Fruit fly (Drosophila melanogaster) whole organism, prepupa: ENCODE results near the gene wit.

Experiments
- Blimp-1 ChIP-seq: fragments of 200-800 bp; sonication (Bioruptor generic); optimal IDR thresholded peaks from 3 replicates; lab custom pipeline; 2017; ENCODE audit warnings: missing biosample characterization, missing genetic modification characterization, mild to moderate bottlenecking, moderate library complexity, missing genetic modification reagents
- CG10631 ChIP-seq: fragments of 200-800 bp; sonication (Bioruptor generic); optimal IDR thresholded peaks from 2 replicates; lab custom pipeline; 2016; ENCODE audit warnings: missing biosample characterization, missing genetic modification characterization
- CG15336 ChIP-seq: fragments of 200-800 bp; sonication (Bioruptor generic); IDR thresholded peaks from 2 replicates; pipeline ENCODE4 v1.3.6; 2022; ENCODE audit warnings: missing biosample characterization, missing genetic modification characterization
- CG16779 ChIP-seq: fragments of 200-800 bp; sonication (Bioruptor generic); optimal IDR thresholded peaks from 3 replicates; lab custom pipeline; 2017; ENCODE audit warnings: missing biosample characterization, mild to moderate bottlenecking, missing genetic modification characterization
- CG3032 ChIP-seq: fragments of 200-800 bp; optimal IDR thresholded peaks from 2 replicates; lab custom pipeline; 2019; ENCODE audit warnings: missing biosample characterization, mild to moderate bottlenecking, missing genetic modification characterization, moderate library complexity
- CG31627 ChIP-seq: fragments of 200-800 bp; sonication (Bioruptor generic); optimal IDR thresholded peaks from 3 replicates; lab custom pipeline; 2016; ENCODE audit warnings: missing biosample characterization, missing genetic modification characterization
- CG32006 ChIP-seq: fragments of 200-800 bp; sonication (Bioruptor generic); optimal IDR thresholded peaks from 3 replicates; lab custom pipeline; 2017; ENCODE audit warnings: missing biosample characterization, mild to moderate bottlenecking, missing genetic modification characterization
- CG3919 ChIP-seq: fragments of 200-800 bp; sonication (Bioruptor generic); optimal IDR thresholded peaks from 3 replicates; lab custom pipeline; 2016; ENCODE audit warnings: missing biosample characterization, missing genetic modification characterization
- CG4318 ChIP-seq: fragments of 200-800 bp; sonication (Bioruptor generic); optimal IDR thresholded peaks from 3 replicates; lab custom pipeline; 2017; ENCODE audit warnings: missing biosample characterization, mild to moderate bottlenecking, missing genetic modification characterization
- CG6276 ChIP-seq: fragments of 200-800 bp; sonication (Bioruptor generic); optimal IDR thresholded peaks from 2 replicates; lab custom pipeline; 2017; ENCODE audit warnings: missing biosample characterization, mild to moderate bottlenecking, missing genetic modification characterization
- CG6808 ChIP-seq: fragments of 200-800 bp; sonication (Bioruptor generic); optimal IDR thresholded peaks from 3 replicates; lab custom pipeline; 2017; ENCODE audit warnings: missing biosample characterization, missing genetic modification characterization, mild to moderate bottlenecking, moderate library complexity, missing genetic modification reagents
- CG6854 ChIP-seq: fragments of 200-800 bp; sonication (Bioruptor generic); optimal IDR thresholded peaks from 2 replicates; lab custom pipeline; 2017; ENCODE audit warnings: missing biosample characterization, mild to moderate bottlenecking, missing genetic modification characterization
- CG8119 ChIP-seq: fragments of 200-800 bp; sonication (Bioruptor generic); IDR thresholded peaks from 3 replicates; pipeline ENCODE4 v1.3.6; 2022; ENCODE audit warnings: missing biosample characterization, missing genetic modification characterization
- CG8319 ChIP-seq: fragments of 200-800 bp; sonication (Bioruptor generic); optimal IDR thresholded peaks from 3 replicates; lab custom pipeline; 2016; ENCODE audit warnings: missing biosample characterization, missing genetic modification characterization
- CG9139 ChIP-seq: fragments of 200-800 bp; sonication (Bioruptor generic); optimal IDR thresholded peaks from 3 replicates; lab custom pipeline; 2017; ENCODE audit warnings: missing biosample characterization, mild to moderate bottlenecking, missing genetic modification characterization
- Ets21C ChIP-seq: fragments of 200-800 bp; sonication (Bioruptor generic); optimal IDR thresholded peaks from 3 replicates; lab custom pipeline; 2016; ENCODE audit warnings: missing biosample characterization, missing genetic modification characterization
- Ets96B ChIP-seq: fragments of 200-800 bp; optimal IDR thresholded peaks from 2 replicates; lab custom pipeline; 2019; ENCODE audit warnings: missing biosample characterization, mild to moderate bottlenecking, missing genetic modification characterization, moderate library complexity
- Gug ChIP-seq: fragments of 200-800 bp; sonication (Bioruptor generic); IDR thresholded peaks from 2 replicates; pipeline ENCODE4 v1.3.6; 2022; ENCODE audit warnings: missing biosample characterization, missing genetic modification characterization
- Hr38 ChIP-seq: sonication (Bioruptor generic); optimal IDR thresholded peaks from 2 replicates; lab custom pipeline; 2016; ENCODE audit warnings: missing biosample characterization, missing genetic modification characterization
- Hr39 ChIP-seq: fragments of 200-800 bp; sonication (Bioruptor generic); optimal IDR thresholded peaks from 2 replicates; lab custom pipeline; 2016; ENCODE audit warnings: missing biosample characterization, missing genetic modification characterization
- Met ChIP-seq: fragments of 200-800 bp; sonication (Bioruptor generic); optimal IDR thresholded peaks from 3 replicates; lab custom pipeline; 2016; ENCODE audit warnings: missing biosample characterization, missing genetic modification characterization
- Sox102F ChIP-seq: fragments of 200-800 bp; sonication (Bioruptor generic); optimal IDR thresholded peaks from 2 replicates; lab custom pipeline; 2016; ENCODE audit warnings: missing biosample characterization, mild to moderate bottlenecking, missing genetic modification characterization
- Sox14 ChIP-seq: fragments of 200-800 bp; sonication (Bioruptor generic); optimal IDR thresholded peaks from 3 replicates; lab custom pipeline; 2016; ENCODE audit warnings: missing biosample characterization, missing genetic modification characterization
- dac ChIP-seq: fragments of 200-800 bp; sonication (Bioruptor generic); optimal IDR thresholded peaks from 2 replicates; lab custom pipeline; 2017; ENCODE audit warnings: missing biosample characterization, mild to moderate bottlenecking, missing genetic modification characterization
- dsx ChIP-seq: fragments of 200-800 bp; optimal IDR thresholded peaks from 3 replicates; lab custom pipeline; 2019; ENCODE audit warnings: missing biosample characterization, mild to moderate bottlenecking, missing genetic modification characterization, moderate library complexity; ENCODE audit not compliant: poor library complexity, severe bottlenecking
- esn ChIP-seq: fragments of 200-800 bp; sonication (Bioruptor generic); optimal IDR thresholded peaks from 2 replicates; lab custom pipeline; 2016; ENCODE audit warnings: missing biosample characterization, mild to moderate bottlenecking, missing genetic modification characterization, moderate library complexity
- fd59A ChIP-seq: fragments of 200-800 bp; sonication (Bioruptor generic); optimal IDR thresholded peaks from 2 replicates; lab custom pipeline; 2017; ENCODE audit warnings: missing biosample characterization, mild to moderate bottlenecking, missing genetic modification characterization, missing genetic modification reagents
- fd85E ChIP-seq: fragments of 200-800 bp; sonication (Bioruptor generic); optimal IDR thresholded peaks from 3 replicates; lab custom pipeline; 2016; ENCODE audit warnings: missing biosample characterization, missing genetic modification characterization
- lz ChIP-seq: fragments of 200-800 bp; sonication (Bioruptor generic); optimal IDR thresholded peaks from 3 replicates; lab custom pipeline; 2016; ENCODE audit warnings: missing biosample characterization, missing genetic modification characterization
- net ChIP-seq: fragments of 200-800 bp; sonication (Bioruptor generic); optimal IDR thresholded peaks from 3 replicates; lab custom pipeline; 2016; ENCODE audit warnings: missing biosample characterization, missing genetic modification characterization
- salr ChIP-seq, 2 experiments: fragments of 200-800 bp; sonication (Bioruptor generic); optimal IDR thresholded peaks; 3 replicates each; lab custom pipeline; 2016 to 2018; ENCODE audit warnings: missing biosample characterization in 2 of 2, missing genetic modification characterization in 2 of 2, mild to moderate bottlenecking in 1 of 2
- spab ChIP-seq: fragments of 200-800 bp; sonication (Bioruptor generic); optimal IDR thresholded peaks from 2 replicates; lab custom pipeline; 2017; ENCODE audit warnings: missing biosample characterization, mild to moderate bottlenecking, missing genetic modification characterization, missing genetic modification reagents
- svp ChIP-seq: fragments of 200-800 bp; sonication (Bioruptor generic); peaks from one replicate; lab custom pipeline; 2016; ENCODE audit warnings: missing biosample characterization, missing genetic modification characterization

Gene wit

DNA sequence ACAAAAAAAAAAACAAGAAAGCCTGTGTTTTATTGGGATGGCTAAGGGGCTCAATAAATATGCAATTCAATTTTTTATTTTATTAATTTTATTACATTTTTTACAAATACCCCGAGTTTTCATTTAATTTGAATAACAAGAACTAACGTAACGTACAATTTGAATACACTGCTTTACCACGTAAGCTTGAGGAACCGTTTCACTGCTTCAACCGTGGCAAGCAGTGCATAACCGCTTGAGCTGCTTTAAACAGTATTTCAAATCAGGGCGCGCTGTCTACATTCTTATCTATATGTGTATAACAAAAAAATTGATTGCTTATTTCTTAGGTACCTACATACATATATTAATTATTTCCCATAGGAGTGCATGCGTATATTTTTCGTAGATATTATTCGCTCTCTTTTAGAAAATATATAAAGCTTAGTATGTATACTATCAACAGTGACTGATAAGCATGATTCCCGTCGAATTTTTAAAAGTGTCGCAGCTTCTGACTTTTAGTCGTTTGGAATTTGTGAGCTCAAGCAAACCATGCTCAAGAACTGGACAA, 21.3 kb upstream of the wit start, which contains the start of gene CG14990:
CG14990 (plus strand) TSS at position 503 of the 553 bp plus-strand sequence.
- TF ChIP-seq salr (GFP tag; optimal IDR thresholded peaks at IDR 0.05; lab: Kevin White, UChicago) (no peak), svp (GFP tag; lab: Kevin White, UChicago) (no peak), Ets96B (tag; lab: Kevin White, UChicago) (no peak), CG8119 (GFP tag; lab: Robert Waterston, UW) (no peak), CG3032 (no peak), CG4318 (GFP tag; lab: Kevin White, UChicago) (no peak), Hr39 (GFP tag; lab: Kevin White, UChicago) (no peak), Ets21C (GFP tag; lab: Kevin White, UChicago) (no peak), fd85E (GFP tag; lab: Kevin White, UChicago) (no peak), spab (no peak), Sox102F (no peak), net (GFP tag; lab: Kevin White, UChicago) (no peak), CG6808 (GFP tag; lab: Kevin White, UChicago) (no peak), esn (GFP tag; lab: Kevin White, UChicago) (no peak), Sox14 (GFP tag; lab: Kevin White, UChicago) (no peak), CG16779 (tag; lab: Kevin White, UChicago) (no peak), Hr38 (no peak), Blimp-1 (GFP tag; lab: Kevin White, UChicago) (no peak)
- TF ChIP-seq, all 60 proteins: peak for 0

DNA sequence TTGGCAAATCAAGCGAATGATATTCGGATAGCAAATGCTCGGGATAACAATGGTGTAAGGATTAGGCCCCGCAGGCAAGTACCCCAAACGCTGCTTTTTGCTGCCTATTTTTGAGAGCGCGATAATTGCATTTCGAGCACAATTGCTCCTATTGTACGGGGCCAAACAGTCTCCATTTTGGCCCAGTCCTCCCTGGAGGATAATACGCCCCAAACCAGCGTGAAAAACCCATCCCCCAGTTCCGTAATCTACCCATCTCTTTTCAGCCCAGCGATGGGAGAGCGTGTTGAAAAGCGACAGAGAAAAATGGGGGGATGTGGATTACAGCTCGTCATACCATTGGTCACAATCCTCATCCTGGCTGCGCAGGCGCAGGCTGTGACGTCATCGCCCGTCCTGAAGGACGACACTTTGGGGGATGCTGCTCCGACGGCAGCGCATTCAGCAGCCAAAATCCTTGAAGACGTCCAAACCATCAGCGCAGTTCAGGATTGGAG, 17.2 kb upstream of the wit start, which contains the start of gene Gad1:
Gad1 (minus strand) TSS at position 51 of the 497 bp plus-strand sequence.
- TF ChIP-seq CG6854 (GFP tag; lab: Kevin White, UChicago) (no peak), fd59A (no peak), CG8119 (GFP tag; lab: Robert Waterston, UW) (no peak), CG15336 (GFP tag; lab: Robert Waterston, UW) (no peak), CG8319 (no peak), Sox14 (GFP tag; lab: Kevin White, UChicago) (no peak), dsx (GFP tag; lab: Kevin White, UChicago) (no peak), CG31627 (GFP tag; lab: Kevin White, UChicago) (no peak), CG3919 (no peak), Hr38 (no peak), CG10631 (GFP tag; lab: Kevin White, UChicago) (no peak), dac (GFP tag; lab: Kevin White, UChicago) (no peak)

DNA sequence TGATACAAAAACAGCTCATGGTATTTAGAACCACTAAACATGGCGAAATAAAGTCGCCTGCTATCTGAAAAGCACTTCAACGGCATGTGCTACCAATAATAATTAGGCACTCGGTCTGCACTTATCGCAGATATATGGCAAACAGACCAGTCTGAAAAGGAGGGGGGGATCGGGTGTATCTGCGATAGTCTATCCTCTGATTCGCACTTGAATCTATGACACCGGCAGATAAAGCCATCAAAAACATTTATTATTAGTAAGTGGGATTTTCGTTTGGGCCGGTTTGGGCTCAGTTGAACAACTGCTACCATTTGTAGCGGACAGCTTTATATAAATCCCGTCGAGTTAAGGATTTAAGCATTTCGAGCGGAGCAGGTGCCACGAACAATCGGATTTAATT, 15.8 kb upstream of the wit start, which contains the start of gene CG14989:
CG14989 (plus strand) TSS at position 301 of the 400 bp plus-strand sequence.
- TF ChIP-seq CG6276 (GFP tag; lab: Kevin White, UChicago) = no peak
- TF ChIP-seq, all 60 proteins: peak for 0

DNA sequence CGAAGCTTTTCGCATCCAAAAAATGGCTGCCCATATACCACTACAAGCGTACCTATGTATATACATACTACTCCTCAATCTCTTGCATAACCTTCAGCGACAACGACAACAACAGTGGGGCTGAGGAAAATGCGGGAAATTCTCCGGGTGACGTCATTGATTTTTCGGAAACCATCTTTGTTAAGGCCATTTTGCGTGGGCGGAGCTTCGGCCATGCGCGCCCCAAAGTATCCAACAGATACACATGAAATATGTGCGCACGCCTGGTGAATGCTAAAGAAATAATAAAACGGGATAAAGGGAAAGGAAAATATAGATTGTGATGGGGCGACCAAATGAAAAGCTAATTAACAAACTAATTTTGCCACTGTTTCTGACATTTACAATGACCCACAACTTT, 14.3 kb upstream of the wit start:
- TF ChIP-seq CG3032 (no peak), CG32006 (GFP tag; lab: Kevin White, UChicago) (no peak), Met (GFP tag; lab: Kevin White, UChicago) (no peak), CG9139 (GFP tag; lab: Kevin White, UChicago) (no peak)

DNA sequence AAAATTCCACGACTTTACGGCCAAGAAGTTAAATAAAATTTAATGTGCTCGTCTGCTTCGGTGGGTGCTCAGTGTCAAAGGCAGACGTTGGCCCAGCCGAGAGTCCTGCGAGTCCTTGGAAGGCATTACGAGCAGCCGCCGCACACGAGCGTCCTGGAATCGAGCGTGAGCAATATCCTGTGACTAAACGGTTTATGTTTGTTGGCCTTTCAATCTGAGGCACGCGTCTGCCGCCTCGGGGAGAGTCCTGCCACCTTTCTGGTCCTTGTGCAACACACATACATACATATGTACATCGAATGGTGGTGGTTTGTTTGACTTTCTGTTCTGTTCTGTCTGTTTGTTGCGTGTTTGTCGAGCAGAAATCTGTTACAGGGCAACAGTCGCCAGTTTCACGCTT, 11.9 kb upstream of the wit start:
- TF ChIP-seq Gug (GFP tag; lab: Robert Waterston, UW) (no peak), lz (GFP tag; lab: Kevin White, UChicago) (no peak), Met (GFP tag; lab: Kevin White, UChicago) (no peak), Sox102F (no peak)
- TF ChIP-seq, all 60 proteins: peak for 0
